Fruit fly (Drosophila melanogaster): ENCODE data around the gene ninaG.

dm6 chr3R:11456539-11456938 lies 35.0 kb upstream of the ninaG start:
- TF ChIP-seq ovo (GFP tag; optimal IDR thresholded peaks at IDR 0.05) (no peak), CG11617 (GFP tag; optimal IDR thresholded peaks at IDR 0.05) (no peak), kay (GFP tag; ENCODE audit: borderline replicate concordance) (no peak)

Measured in whole organism, adult.